Worm (Caenorhabditis elegans): ENCODE results near the gene D2045.8.

D2045.8 gene

DNA sequence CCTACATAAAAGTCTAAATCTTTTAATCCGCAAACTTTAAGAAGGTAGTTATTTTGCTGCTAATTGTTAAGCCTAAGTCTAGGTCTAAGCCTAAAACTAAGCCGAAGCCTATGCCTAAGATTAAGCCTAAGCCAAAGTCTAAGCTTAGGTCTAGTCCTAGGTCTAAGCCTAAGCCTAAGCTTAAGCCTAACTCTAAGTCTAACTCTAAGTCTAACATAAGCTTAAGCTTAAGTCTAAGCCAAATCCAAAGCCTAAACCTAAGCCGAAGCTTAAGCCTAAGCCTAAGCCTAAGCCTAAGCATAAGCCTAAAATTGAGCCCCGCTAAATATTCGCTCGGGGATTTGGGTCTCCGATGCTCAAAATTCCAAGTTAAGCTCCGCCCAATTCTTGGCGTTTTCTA is 39.1 kb downstream of the D2045.8 start:
- TF ChIP-seq pha-4 (tag; optimal IDR thresholded peaks at IDR 0.05), result no peak
- TF ChIP-seq nhr-25 (tag; optimal IDR thresholded peaks at IDR 0.05), result no peak
- no peak for TF ChIP-seq egl-5 (tag; optimal IDR thresholded peaks at IDR 0.05)
- no peak for TF ChIP-seq lsy-12 (tag; optimal IDR thresholded peaks at IDR 0.05)
- TF ChIP-seq mdl-1 (tag; optimal IDR thresholded peaks at IDR 0.05), result no peak
- TF ChIP-seq elt-3 (tag; optimal IDR thresholded peaks at IDR 0.05), result no peak
- TF ChIP-seq lin-15B (tag; optimal IDR thresholded peaks at IDR 0.05), result no peak
- TF ChIP-seq fkh-2 (tag; optimal IDR thresholded peaks at IDR 0.05), result no peak

- TF ChIP-seq fkh-2 (tag; optimal IDR thresholded peaks at IDR 0.05) (no peak), elt-1 (tag; optimal IDR thresholded peaks at IDR 0.05) (peak; percentile 64), ZK546.5 (tag; optimal IDR thresholded peaks at IDR 0.05) (no peak), ceh-16 (tag; optimal IDR thresholded peaks at IDR 0.05) (no peak)
These were observed 40.9 kb downstream of the D2045.8 start for ce11 chrIII:10523025-10523424.

DNA sequence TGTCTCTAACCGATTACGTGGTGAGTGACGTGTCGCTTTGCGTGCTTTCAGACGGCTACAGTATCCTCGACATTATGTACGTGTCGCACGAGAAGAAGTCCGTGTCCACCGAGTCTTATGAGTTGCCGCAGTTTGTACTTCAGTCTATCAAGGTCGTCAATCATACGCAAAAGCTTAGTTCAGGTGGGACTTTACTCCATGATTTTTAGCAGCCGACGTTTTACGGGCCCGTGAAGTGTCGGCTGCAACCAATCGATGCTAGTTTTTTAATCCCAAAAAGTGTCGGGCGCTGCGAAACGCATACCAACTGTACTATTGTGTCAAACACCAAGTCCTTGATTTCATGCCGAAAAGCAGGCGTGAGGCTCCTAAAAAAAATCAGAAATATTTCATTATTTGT is 42.7 kb downstream of the D2045.8 start:
- TF ChIP-seq unc-39 (tag; optimal IDR thresholded peaks at IDR 0.05), result no peak
- no peak for TF ChIP-seq ceh-16 (tag; optimal IDR thresholded peaks at IDR 0.05)
- peak; percentile 60 for TF ChIP-seq snpc-4 (tag; optimal IDR thresholded peaks at IDR 0.05)

ce11 chrIII:10525927-10526326 is 43.8 kb downstream of the D2045.8 start:
- TF ChIP-seq nfya-1 (tag; optimal IDR thresholded peaks at IDR 0.05; ENCODE audit: insufficient read depth) (peak; percentile 41), ceh-28 (tag; optimal IDR thresholded peaks at IDR 0.05) (no peak), nhr-76 (tag; optimal IDR thresholded peaks at IDR 0.05) (no peak), skn-1 (tag; optimal IDR thresholded peaks at IDR 0.05) (no peak), fkh-10 (GFP tag; optimal IDR thresholded peaks at IDR 0.05) (no peak), pqm-1 (tag; optimal IDR thresholded peaks at IDR 0.05) (no peak), egl-5 (tag; optimal IDR thresholded peaks at IDR 0.05) (peak; percentile 34), ama-1 (optimal IDR thresholded peaks at IDR 0.05) (no peak), zag-1 (tag; optimal IDR thresholded peaks at IDR 0.05) (no peak), unc-62 (GFP tag; optimal IDR thresholded peaks at IDR 0.05) (no peak), nhr-237 (tag; optimal IDR thresholded peaks at IDR 0.05) (no peak), nhr-11 (tag; optimal IDR thresholded peaks at IDR 0.05) (peak; percentile 50), unc-39 (tag; optimal IDR thresholded peaks at IDR 0.05) (no peak), sea-2 (GFP tag; optimal IDR thresholded peaks at IDR 0.05) (no peak), egl-27 (tag; optimal IDR thresholded peaks at IDR 0.05) (no peak), hmg-11 (tag; optimal IDR thresholded peaks at IDR 0.05) (no peak), nhr-12 (tag; optimal IDR thresholded peaks at IDR 0.05) (no peak), lin-39 (tag; optimal IDR thresholded peaks at IDR 0.05) (peak; percentile 76), ceh-82 (tag; optimal IDR thresholded peaks at IDR 0.05) (no peak), nhr-25 (tag; optimal IDR thresholded peaks at IDR 0.05) (no peak)

- no peak for TF ChIP-seq ztf-4 (tag; optimal IDR thresholded peaks at IDR 0.05)
- TF ChIP-seq ceh-82 (tag; optimal IDR thresholded peaks at IDR 0.05), result no peak
- no peak for TF ChIP-seq nhr-12 (tag; optimal IDR thresholded peaks at IDR 0.05)
- TF ChIP-seq elt-1 (tag; optimal IDR thresholded peaks at IDR 0.05), result no peak
- no peak for TF ChIP-seq sea-2 (GFP tag; optimal IDR thresholded peaks at IDR 0.05)
These were observed 45.4 kb downstream of the D2045.8 start for ce11 chrIII:10527446-10527845.

DNA sequence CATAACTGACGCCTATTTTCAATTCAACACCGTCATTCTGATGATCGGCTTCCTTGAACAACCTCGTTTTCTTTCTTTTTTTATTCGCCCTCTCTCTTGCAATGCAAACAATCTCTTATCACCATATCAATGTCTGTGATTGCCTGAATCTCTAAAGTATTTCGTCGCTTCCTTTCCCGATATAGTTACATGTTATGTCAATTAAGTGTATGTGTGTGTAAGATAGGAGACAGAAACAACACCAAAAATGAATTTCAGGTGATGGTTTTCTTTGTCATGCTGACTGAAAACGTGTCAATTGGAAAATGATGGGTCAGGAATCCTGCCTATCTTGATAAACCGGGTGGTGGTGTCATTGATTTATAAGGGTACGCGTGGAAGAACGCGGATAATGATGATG is 51.2 kb downstream of the D2045.8 start:
- TF ChIP-seq mml-1 (tag; optimal IDR thresholded peaks at IDR 0.05) (no peak), egl-27 (tag; optimal IDR thresholded peaks at IDR 0.05) (no peak), ceh-16 (tag; optimal IDR thresholded peaks at IDR 0.05) (no peak), R02D3.7 (tag; optimal IDR thresholded peaks at IDR 0.05) (no peak), sea-2 (GFP tag; optimal IDR thresholded peaks at IDR 0.05) (no peak), nhr-28 (tag; optimal IDR thresholded peaks at IDR 0.05) (no peak), ceh-82 (tag; optimal IDR thresholded peaks at IDR 0.05) (no peak), ZK546.5 (tag; optimal IDR thresholded peaks at IDR 0.05) (no peak), lin-15B (tag; optimal IDR thresholded peaks at IDR 0.05) (no peak), eor-1 (tag; optimal IDR thresholded peaks at IDR 0.05) (no peak), unc-39 (tag; optimal IDR thresholded peaks at IDR 0.05) (no peak), snpc-4 (tag; optimal IDR thresholded peaks at IDR 0.05) (no peak), zag-1 (tag; optimal IDR thresholded peaks at IDR 0.05) (no peak), ceh-9 (tag; optimal IDR thresholded peaks at IDR 0.05) (no peak), aly-2 (tag; optimal IDR thresholded peaks at IDR 0.05) (no peak), ceh-28 (tag; optimal IDR thresholded peaks at IDR 0.05) (peak; percentile 22), pqm-1 (tag; optimal IDR thresholded peaks at IDR 0.05) (peak; percentile 94), ztf-4 (tag; optimal IDR thresholded peaks at IDR 0.05) (no peak), nhr-11 (tag; optimal IDR thresholded peaks at IDR 0.05) (no peak), nhr-12 (tag; optimal IDR thresholded peaks at IDR 0.05) (no peak), jun-1 (tag; optimal IDR thresholded peaks at IDR 0.05) (peak; percentile 59), fkh-2 (tag; optimal IDR thresholded peaks at IDR 0.05) (no peak), unc-62 (GFP tag; optimal IDR thresholded peaks at IDR 0.05) (no peak), lin-39 (tag; optimal IDR thresholded peaks at IDR 0.05) (no peak), lsy-12 (tag; optimal IDR thresholded peaks at IDR 0.05) (no peak), elt-2 (tag; optimal IDR thresholded peaks at IDR 0.05) (peak; percentile 95), ztf-11 (tag; optimal IDR thresholded peaks at IDR 0.05) (no peak), daf-12 (tag; optimal IDR thresholded peaks at IDR 0.05) (no peak), nhr-76 (tag; optimal IDR thresholded peaks at IDR 0.05) (no peak), ama-1 (optimal IDR thresholded peaks at IDR 0.05) (no peak), nhr-23 (tag; optimal IDR thresholded peaks at IDR 0.05) (peak; percentile 43)

Data from whole organism, L3 larva.